Fruit fly (Drosophila melanogaster) whole organism, wandering third instar larva: ENCODE results near the gene CG31624.

Experiments
- Abd-B ChIP-seq: fragments of >200 bp; optimal IDR thresholded peaks from 2 replicates; lab custom pipeline; 2017; ENCODE audit warnings: missing biosample characterization, missing genetic modification characterization
- CG32264 ChIP-seq: fragments of 200-800 bp; sonication (Bioruptor generic); optimal IDR thresholded peaks from 2 replicates; lab custom pipeline; 2016; ENCODE audit warnings: missing biosample characterization, missing genetic modification characterization
- CG9705 ChIP-seq: fragments of 200-800 bp; sonication (Bioruptor generic); optimal IDR thresholded peaks from 2 replicates; lab custom pipeline; 2018; ENCODE audit warnings: missing biosample characterization, mild to moderate bottlenecking, missing genetic modification characterization
- CrebA ChIP-seq: fragments of 200-800 bp; sonication (Bioruptor generic); optimal IDR thresholded peaks from 2 replicates; lab custom pipeline; 2016; ENCODE audit warnings: missing biosample characterization, mild to moderate bottlenecking, missing genetic modification characterization, borderline replicate concordance
- Dfd ChIP-seq: fragments of >200 bp; optimal IDR thresholded peaks from 2 replicates; lab custom pipeline; 2017; ENCODE audit warnings: missing biosample characterization, missing genetic modification characterization
- Dif ChIP-seq: fragments of 200-275, 200-300 bp; sonication (Bioruptor generic); optimal IDR thresholded peaks from 2 replicates; lab custom pipeline; 2018; ENCODE audit warnings: missing biosample characterization, missing genetic modification characterization; ENCODE audit not compliant: partially characterized antibody
- GATAd ChIP-seq: sonication (Bioruptor generic); optimal IDR thresholded peaks from 2 replicates; lab custom pipeline; 2016; ENCODE audit warnings: missing biosample characterization, missing genetic modification characterization
- HLH106 ChIP-seq: fragments of 200-800 bp; optimal IDR thresholded peaks from 3 replicates; lab custom pipeline; 2019; ENCODE audit warnings: missing biosample characterization, mild to moderate bottlenecking, missing genetic modification characterization, moderate library complexity
- Hnf4 ChIP-seq: fragments of 200-800 bp; sonication (Bioruptor generic); optimal IDR thresholded peaks from 2 replicates; lab custom pipeline; 2016; ENCODE audit warnings: missing biosample characterization, mild to moderate bottlenecking, missing genetic modification characterization
- Hr78 ChIP-seq: fragments of >200 bp; optimal IDR thresholded peaks from 2 replicates; lab custom pipeline; 2017; ENCODE audit warnings: missing biosample characterization, missing genetic modification characterization
- Hr83 ChIP-seq: fragments of 200-300 bp; sonication (Bioruptor generic); optimal IDR thresholded peaks from 2 replicates; lab custom pipeline; 2016; ENCODE audit warnings: missing biosample characterization, mild to moderate bottlenecking, missing genetic modification characterization, moderate library complexity; ENCODE audit not compliant: poor library complexity, severe bottlenecking
- Jra ChIP-seq: sonication (Bioruptor generic); optimal IDR thresholded peaks from 2 replicates; lab custom pipeline; 2016; ENCODE audit warnings: missing biosample characterization, missing genetic modification characterization
- Mio ChIP-seq: sonication (Bioruptor generic); optimal IDR thresholded peaks from 2 replicates; lab custom pipeline; 2016; ENCODE audit warnings: missing biosample characterization, missing genetic modification characterization
- Myc ChIP-seq: fragments of >200 bp; optimal IDR thresholded peaks from 2 replicates; lab custom pipeline; 2017
- N ChIP-seq: fragments of >200 bp; optimal IDR thresholded peaks from 2 replicates; lab custom pipeline; 2018; ENCODE audit warnings: missing biosample characterization, missing external identifiers, missing genetic modification characterization
- OdsH ChIP-seq: fragments of 200-800 bp; sonication (Bioruptor generic); optimal IDR thresholded peaks from 2 replicates; lab custom pipeline; 2016; ENCODE audit warnings: missing biosample characterization, mild to moderate bottlenecking, missing genetic modification characterization
- Rel ChIP-seq, 2 experiments: fragments of 200-800 bp; sonication (Bioruptor generic) in 1 of 2; optimal IDR thresholded peaks; 2 replicates in 1 of 2; 3 replicates in 1 of 2; lab custom pipeline; 2016 to 2019; ENCODE audit warnings: mild to moderate bottlenecking in 2 of 2, missing biosample characterization in 2 of 2, missing genetic modification characterization in 2 of 2, moderate library complexity in 1 of 2
- Sp1 ChIP-seq: fragments of 200-800 bp; sonication (Bioruptor generic); optimal IDR thresholded peaks from 3 replicates; lab custom pipeline; 2019; ENCODE audit warnings: missing biosample characterization, mild to moderate bottlenecking, missing genetic modification characterization, moderate library complexity
- Vsx2 ChIP-seq: fragments of 200-300, 225-300 bp; sonication (Bioruptor generic); optimal IDR thresholded peaks from 2 replicates; lab custom pipeline; 2018; ENCODE audit warnings: missing biosample characterization, missing genetic modification characterization; ENCODE audit not compliant: partially characterized antibody
- br ChIP-seq: fragments of 200-800 bp; sonication (Bioruptor generic); optimal IDR thresholded peaks from 2 replicates; lab custom pipeline; 2016; ENCODE audit warnings: missing biosample characterization, missing genetic modification characterization
- brk ChIP-seq: fragments of 200-800 bp; sonication (Bioruptor generic); optimal IDR thresholded peaks from 2 replicates; lab custom pipeline; 2016; ENCODE audit warnings: missing biosample characterization, mild to moderate bottlenecking, missing genetic modification characterization
- dl ChIP-seq, 2 experiments: fragments of 175-275, 200-275 bp in 1 of 2; fragments of 200-275 bp in 1 of 2; sonication (Bioruptor generic); optimal IDR thresholded peaks; lab custom pipeline; 2018; ENCODE audit warnings: mild to moderate bottlenecking in 2 of 2, missing biosample characterization in 2 of 2, missing genetic modification characterization in 2 of 2, moderate library complexity in 2 of 2; ENCODE audit not compliant: partially characterized antibody in 2 of 2, insufficient read depth in 1 of 2
- dmrt93B ChIP-seq: fragments of 200-800 bp; sonication (Bioruptor generic); optimal IDR thresholded peaks from 2 replicates; lab custom pipeline; 2018; ENCODE audit warnings: missing biosample characterization, mild to moderate bottlenecking, missing genetic modification characterization
- dsf ChIP-seq: sonication (Bioruptor generic); optimal IDR thresholded peaks from 2 replicates; lab custom pipeline; 2016; ENCODE audit warnings: missing biosample characterization, missing genetic modification characterization, borderline replicate concordance
- ey ChIP-seq: fragments of 200-800 bp; sonication (Bioruptor generic); optimal IDR thresholded peaks from 2 replicates; lab custom pipeline; 2016; ENCODE audit warnings: missing biosample characterization, missing genetic modification characterization
- foxo ChIP-seq, 2 experiments: fragments of 200-800 bp; sonication (Bioruptor generic); optimal IDR thresholded peaks; 2 replicates in 1 of 2; 3 replicates in 1 of 2; lab custom pipeline; 2016 to 2017; ENCODE audit warnings: missing biosample characterization in 2 of 2, missing genetic modification characterization in 2 of 2
- fru ChIP-seq: fragments of 200-800 bp; sonication (Bioruptor generic); optimal IDR thresholded peaks from 3 replicates; lab custom pipeline; 2016; ENCODE audit warnings: missing biosample characterization, mild to moderate bottlenecking, missing genetic modification characterization
- h ChIP-seq: fragments of 200-800 bp; sonication (Bioruptor generic); optimal IDR thresholded peaks from 3 replicates; lab custom pipeline; 2016; ENCODE audit warnings: missing biosample characterization, mild to moderate bottlenecking, missing genetic modification characterization
- jim ChIP-seq: fragments of 175-275, 200-325 bp; sonication (Bioruptor generic); optimal IDR thresholded peaks from 2 replicates; lab custom pipeline; 2016; ENCODE audit warnings: missing biosample characterization, mild to moderate bottlenecking, missing genetic modification characterization
- lola ChIP-seq: fragments of >200 bp; optimal IDR thresholded peaks from 2 replicates; lab custom pipeline; 2017; ENCODE audit warnings: missing biosample characterization, missing genetic modification characterization
- pan ChIP-seq: fragments of >200 bp; optimal IDR thresholded peaks from 2 replicates; lab custom pipeline; 2017
- psq ChIP-seq: fragments of 200-800 bp; sonication (Bioruptor generic); optimal IDR thresholded peaks from 3 replicates; lab custom pipeline; 2017; ENCODE audit warnings: missing biosample characterization, mild to moderate bottlenecking, missing genetic modification characterization, moderate library complexity
- rgr ChIP-seq: fragments of 200-800 bp; sonication (Bioruptor generic); optimal IDR thresholded peaks from 3 replicates; lab custom pipeline; 2016; ENCODE audit warnings: missing biosample characterization, mild to moderate bottlenecking, missing genetic modification characterization
- sage ChIP-seq: fragments of 200-800 bp; sonication (Bioruptor generic); optimal IDR thresholded peaks from 2 replicates; lab custom pipeline; 2016; ENCODE audit warnings: missing biosample characterization, mild to moderate bottlenecking, missing genetic modification characterization
- sv ChIP-seq: fragments of 200-800 bp; sonication (Bioruptor generic); optimal IDR thresholded peaks from 3 replicates; lab custom pipeline; 2016; ENCODE audit warnings: missing biosample characterization, missing genetic modification characterization
- tai ChIP-seq: sonication (Bioruptor generic); optimal IDR thresholded peaks from 2 replicates; lab custom pipeline; 2016; ENCODE audit warnings: missing biosample characterization, missing genetic modification characterization
- usp ChIP-seq: fragments of >200 bp; optimal IDR thresholded peaks from 2 replicates; lab custom pipeline; 2017; ENCODE audit warnings: missing biosample characterization, missing genetic modification characterization
- woc ChIP-seq: sonication (Bioruptor generic); optimal IDR thresholded peaks from 2 replicates; lab custom pipeline; 2016; ENCODE audit warnings: missing biosample characterization, mild to moderate bottlenecking, missing genetic modification characterization

The CG31624 gene

dm6 chr2L:21172922-21173321, 27.3 kb downstream of the CG31624 start, which contains the start of gene CG31627:
Gene CG31627 (plus strand): TSS chr2L:21173222.
- TF ChIP-seq CG32264 (GFP tag; lab: Kevin White, UChicago) = no peak
- no peak for TF ChIP-seq sv (GFP tag; lab: Kevin White, UChicago)
- TF ChIP-seq Sp1 = no peak
- TF ChIP-seq brk (GFP tag; lab: Kevin White, UChicago) = no peak
- no peak for TF ChIP-seq Hnf4 (GFP tag; lab: Kevin White, UChicago)
- no peak for TF ChIP-seq Rel (GFP tag; optimal IDR thresholded peaks at IDR 0.05; lab: Kevin White, UChicago)
- TF ChIP-seq Rel (tag; optimal IDR thresholded peaks at IDR 0.05; lab: Kevin White, UChicago) = no peak

DNA sequence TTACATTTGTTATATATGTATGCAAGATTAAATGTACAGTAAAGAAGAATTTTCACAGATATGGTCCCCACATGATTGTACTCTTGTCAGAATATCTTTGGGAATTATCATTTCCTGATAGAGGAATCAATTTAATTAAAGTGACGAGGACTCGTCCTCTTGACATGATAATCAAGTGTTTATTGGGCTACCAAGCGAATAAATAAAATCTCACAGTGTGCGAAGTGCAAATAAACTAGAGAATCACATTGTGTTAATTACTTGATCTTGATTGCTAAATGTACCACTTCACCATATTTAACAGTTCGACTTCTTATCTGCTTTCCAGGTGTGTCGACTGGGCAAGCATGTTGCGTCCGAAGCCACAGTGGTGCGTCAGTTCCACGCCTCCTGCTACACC, 30.3 kb downstream of the CG31624 start:
- TF ChIP-seq ey = no peak
- TF ChIP-seq lola = no peak
- TF ChIP-seq Dif = no peak
- TF ChIP-seq OdsH = no peak
- TF ChIP-seq CG32264 (GFP tag; lab: Kevin White, UChicago) = no peak
- no peak for TF ChIP-seq dmrt93B

DNA sequence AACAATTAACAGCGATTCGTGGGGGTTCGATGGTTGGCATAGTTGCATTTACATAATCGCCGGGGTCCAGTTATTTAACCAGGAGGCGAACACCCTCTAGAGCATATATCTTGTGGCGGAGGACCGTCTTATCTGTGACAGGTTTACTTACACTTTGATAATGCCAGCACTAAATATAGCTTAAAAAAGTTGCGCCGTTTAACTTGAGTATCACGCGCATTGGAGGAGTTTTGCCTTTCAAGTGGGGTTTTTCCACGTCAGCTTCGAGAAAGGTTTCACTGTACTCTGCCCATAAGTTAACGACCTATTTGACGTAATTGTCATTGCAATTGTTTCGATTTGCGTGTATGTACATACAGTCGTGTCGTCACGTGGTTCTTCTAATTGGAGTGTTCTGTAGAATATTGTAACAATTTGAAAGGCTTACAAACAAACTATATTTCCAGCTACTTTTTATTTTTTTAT, 31.0 kb downstream of the CG31624 start:
- TF ChIP-seq Rel (GFP tag; optimal IDR thresholded peaks at IDR 0.05; lab: Kevin White, UChicago) (no peak), Rel (tag; optimal IDR thresholded peaks at IDR 0.05; lab: Kevin White, UChicago) (peak; percentile 76), OdsH (no peak)
- TF ChIP-seq, all 38 proteins: peak for 1

- TF ChIP-seq usp (GFP tag; lab: Kevin White, UChicago) (no peak), Hnf4 (GFP tag; lab: Kevin White, UChicago) (peak; percentile 85), Abd-B (GFP tag; lab: Kevin White, UChicago) (no peak), brk (GFP tag; lab: Kevin White, UChicago) (no peak), Rel (GFP tag; optimal IDR thresholded peaks at IDR 0.05; lab: Kevin White, UChicago) (no peak), Rel (tag; optimal IDR thresholded peaks at IDR 0.05; lab: Kevin White, UChicago) (peak; percentile 71), h (GFP tag; lab: Kevin White, UChicago) (peak; percentile 90), Myc (lab: Kevin White, UChicago) (peak; percentile 100), pan (lab: Kevin White, UChicago) (no peak), tai (no peak), Dif (no peak), fru (GFP tag; lab: Kevin White, UChicago) (peak; percentile 87), N (GFP tag; lab: Kevin White, UChicago) (no peak), Mio (GFP tag; lab: Kevin White, UChicago) (peak; percentile 15), woc (peak; percentile 96), sage (no peak), Sp1 (peak; percentile 85), dl (GFP tag; optimal IDR thresholded peaks at IDR 0.05; lab: Kevin White, UChicago; ENCODE audit: insufficient read depth in 1 of 2, partially characterized antibody in 2 of 2) (no peak), jim (GFP tag; lab: Kevin White, UChicago) (no peak), sv (GFP tag; lab: Kevin White, UChicago) (peak; percentile 80), ey (peak; percentile 84), dsf (GFP tag; lab: Kevin White, UChicago) (no peak), lola (no peak), rgr (GFP tag; lab: Kevin White, UChicago) (peak; percentile 84), Vsx2 (GFP tag; lab: Kevin White, UChicago) (no peak), OdsH (peak; percentile 86), CG32264 (GFP tag; lab: Kevin White, UChicago) (peak; percentile 48), dmrt93B (peak; percentile 82), foxo (GFP tag; optimal IDR thresholded peaks at IDR 0.05; lab: Kevin White, UChicago) (peak in 1 of 2 experiments; percentile 89), CG9705 (GFP tag; lab: Kevin White, UChicago) (peak; percentile 89), HLH106 (tag; lab: Kevin White, UChicago) (peak; percentile 90), Hr83 (GFP tag; lab: Kevin White, UChicago) (no peak), Hr78 (GFP tag; lab: Kevin White, UChicago) (no peak), br (peak; percentile 91), psq (GFP tag; lab: Kevin White, UChicago) (peak; percentile 73), CrebA (GFP tag; lab: Kevin White, UChicago) (no peak), Dfd (GFP tag; lab: Kevin White, UChicago) (no peak), Jra (GFP tag; lab: Kevin White, UChicago) (peak; percentile 74), GATAd (GFP tag; lab: Kevin White, UChicago) (peak; percentile 76)
Measured at dm6 chr2L:21168295-21169159, 31.6 kb downstream of the CG31624 start, which contains the start of the genes mAcon1, CG43345 and CG43346. Gene mAcon1 (plus strand): TSS chr2L:21168570. Gene CG43345 (minus strand): TSS chr2L:21168581. Gene CG43346 (minus strand): TSS chr2L:21168581.
